Worm (Caenorhabditis elegans) whole organism, L4 larva: ENCODE data around the gene scb-1.

Experiments
- D1046.2 ChIP-seq: fragments of 200-800 bp; sonication (Bioruptor generic); IDR thresholded peaks from 2 replicates; pipeline ENCODE4 v1.3.6; 2022; ENCODE audit warnings: missing genetic modification characterization, missing compliant biosample characterization
- F26F4.8 ChIP-seq: fragments of 200-800 bp; sonication (Bioruptor generic); conservative IDR thresholded peaks from 2 replicates; pipeline ENCODE4 v1.3.6; 2022; ENCODE audit warnings: missing genetic modification characterization, missing compliant biosample characterization
- F37D6.2 ChIP-seq: sonication (generic microtip); optimal IDR thresholded peaks from 2 replicates; lab custom pipeline; 2016; ENCODE audit warnings: mild to moderate bottlenecking, missing genetic modification characterization, missing compliant biosample characterization
- Y48G9A.11 ChIP-seq: fragments of 200-800 bp; sonication (Bioruptor generic); IDR thresholded peaks from 2 replicates; pipeline ENCODE4 v1.3.6; 2022; ENCODE audit warnings: missing genetic modification reagents, missing genetic modification characterization, missing compliant biosample characterization
- Y5F2A.4 ChIP-seq: fragments of 200-800 bp; sonication (Bioruptor generic); optimal IDR thresholded peaks from 2 replicates; lab custom pipeline; 2018; ENCODE audit warnings: mild to moderate bottlenecking, missing genetic modification characterization, missing compliant biosample characterization
- ZK546.5 ChIP-seq, 2 experiments: sonication (generic microtip); optimal IDR thresholded peaks; 2 replicates each; lab custom pipeline; 2017; ENCODE audit warnings: missing biosample characterization in 2 of 2, missing genetic modification characterization in 2 of 2
- ama-1 ChIP-seq: fragments of 150-350 bp; optimal IDR thresholded peaks from 2 replicates; lab custom pipeline; 2014; ENCODE audit warnings: inconsistent platforms, mixed read lengths
- arid-1 ChIP-seq: fragments of 200-800 bp; sonication (Bioruptor generic); conservative IDR thresholded peaks from 2 replicates; pipeline ENCODE4 v1.3.6; 2022; ENCODE audit warnings: missing genetic modification reagents, missing genetic modification characterization, missing compliant biosample characterization
- ceh-20 ChIP-seq: fragments of 200-800 bp; sonication (Bioruptor generic); IDR thresholded peaks from 2 replicates; pipeline ENCODE4 v1.3.6; 2022; ENCODE audit warnings: missing genetic modification reagents, missing genetic modification characterization, missing compliant biosample characterization
- daf-16 ChIP-seq, 3 experiments: sonication (generic microtip); optimal IDR thresholded peaks; 2 replicates each; lab custom pipeline; 2016 to 2017; ENCODE audit warnings: missing genetic modification characterization in 3 of 3, missing genetic modification reagents in 3 of 3, mild to moderate bottlenecking in 2 of 3, missing compliant biosample characterization in 2 of 3, missing biosample characterization in 1 of 3, moderate library complexity in 1 of 3
- dmd-6 ChIP-seq: fragments of 200-800 bp; sonication (Bioruptor generic); IDR thresholded peaks from 2 replicates; pipeline ENCODE4 v1.3.6; 2022; ENCODE audit warnings: missing genetic modification reagents, missing genetic modification characterization, missing compliant biosample characterization
- dmd-9 ChIP-seq: fragments of 200-800 bp; sonication (Bioruptor generic); IDR thresholded peaks from 2 replicates; pipeline ENCODE4 v1.3.6; 2022; ENCODE audit warnings: missing genetic modification reagents, missing genetic modification characterization, missing compliant biosample characterization
- dve-1 ChIP-seq: sonication (generic microtip); optimal IDR thresholded peaks from 2 replicates; lab custom pipeline; 2017; ENCODE audit warnings: antibody characterized with exemption, mild to moderate bottlenecking, missing genetic modification characterization, missing compliant biosample characterization; ENCODE audit not compliant: insufficient read depth
- fos-1 ChIP-seq: fragments of 150-350 bp; optimal IDR thresholded peaks from 2 replicates; lab custom pipeline; 2014; ENCODE audit warnings: missing biosample characterization, missing genetic modification characterization
- hif-1 ChIP-seq, 2 experiments: sonication (generic microtip); optimal IDR thresholded peaks; 2 replicates each; lab custom pipeline; 2016 to 2017; ENCODE audit warnings: missing compliant biosample characterization in 2 of 2, missing genetic modification characterization in 2 of 2, missing genetic modification reagents in 2 of 2, missing genotype in 2 of 2, mild to moderate bottlenecking in 1 of 2
- hlh-11 ChIP-seq: fragments of 200-800 bp; sonication (Bioruptor generic); optimal IDR thresholded peaks from 2 replicates; lab custom pipeline; 2018; ENCODE audit warnings: mild to moderate bottlenecking, missing genetic modification characterization, missing compliant biosample characterization
- hlh-30 ChIP-seq: sonication (generic microtip); optimal IDR thresholded peaks from 2 replicates; lab custom pipeline; 2017; ENCODE audit warnings: antibody characterized with exemption, mild to moderate bottlenecking, missing genetic modification characterization, missing compliant biosample characterization; ENCODE audit not compliant: insufficient read depth
- jun-1 ChIP-seq: fragments of 150-350 bp; optimal IDR thresholded peaks from 2 replicates; lab custom pipeline; 2014; ENCODE audit warnings: missing biosample characterization, missing genetic modification reagents, missing genetic modification characterization
- lsy-2 ChIP-seq, 2 experiments: fragments of 150-350 bp in 1 of 2; sonication (generic microtip) in 1 of 2; optimal IDR thresholded peaks; 2 replicates each; lab custom pipeline; 2014 to 2017; ENCODE audit warnings: missing biosample characterization in 2 of 2, missing genetic modification characterization in 2 of 2
- madf-5 ChIP-seq, 2 experiments: fragments of 200-800 bp; sonication (Bioruptor generic); IDR thresholded peaks; 2 replicates each; pipeline ENCODE4 v1.3.6; 2022; ENCODE audit warnings: missing compliant biosample characterization in 2 of 2, missing genetic modification characterization in 2 of 2
- mep-1 ChIP-seq: fragments of 150-350 bp; sonication (generic microtip); optimal IDR thresholded peaks from 3 replicates; lab custom pipeline; 2014; ENCODE audit warnings: missing biosample characterization, missing genetic modification characterization
- mes-2 ChIP-seq: sonication (generic microtip); optimal IDR thresholded peaks from 2 replicates; lab custom pipeline; 2016; ENCODE audit warnings: missing genotype, mild to moderate bottlenecking, missing genetic modification characterization, missing compliant biosample characterization; ENCODE audit not compliant: poor library complexity, severe bottlenecking
- nhr-102 ChIP-seq: sonication (generic microtip); optimal IDR thresholded peaks from 2 replicates; lab custom pipeline; 2016; ENCODE audit warnings: mild to moderate bottlenecking, missing genetic modification characterization, moderate library complexity, missing compliant biosample characterization
- nhr-11 ChIP-seq: fragments of 150-350 bp; optimal IDR thresholded peaks from 2 replicates; lab custom pipeline; 2014; ENCODE audit warnings: missing biosample characterization, missing genetic modification characterization
- nhr-111 ChIP-seq: fragments of 200-800 bp; sonication (Bioruptor generic); optimal IDR thresholded peaks from 2 replicates; lab custom pipeline; 2018; ENCODE audit warnings: mild to moderate bottlenecking, missing genetic modification characterization, missing compliant biosample characterization
- nhr-28 ChIP-seq: fragments of 150-350 bp; optimal IDR thresholded peaks from 2 replicates; lab custom pipeline; 2014; ENCODE audit warnings: missing biosample characterization, missing genetic modification characterization
- nhr-42 ChIP-seq: fragments of 200-800 bp; sonication (Bioruptor generic); IDR thresholded peaks from 2 replicates; pipeline ENCODE4 v1.3.6; 2022; ENCODE audit warnings: missing genetic modification characterization, missing compliant biosample characterization
- nhr-77 ChIP-seq: fragments of 150-350 bp; optimal IDR thresholded peaks from 2 replicates; lab custom pipeline; 2014; ENCODE audit warnings: missing biosample characterization, missing genetic modification characterization
- pha-4 ChIP-seq, 2 experiments: fragments of 150-350 bp in 1 of 2; fragments of 200-800 bp in 1 of 2; sonication (Bioruptor generic) in 1 of 2; IDR thresholded peaks in 1 of 2; optimal IDR thresholded peaks in 1 of 2; 2 replicates each; pipeline versions ENCODE4 v1.3.6 to Lab custom; 2014 to 2022; ENCODE audit warnings: missing genetic modification characterization in 2 of 2, missing genetic modification reagents in 2 of 2, missing biosample characterization in 1 of 2, missing compliant biosample characterization in 1 of 2
- pqm-1 ChIP-seq: sonication (generic microtip); optimal IDR thresholded peaks from 2 replicates; lab custom pipeline; 2017; ENCODE audit warnings: missing biosample characterization, missing genetic modification characterization
- rbr-2 ChIP-seq: sonication (generic microtip); optimal IDR thresholded peaks from 2 replicates; lab custom pipeline; 2016; ENCODE audit warnings: missing genotype, missing genetic modification characterization, missing compliant biosample characterization
- sdz-12 ChIP-seq: fragments of 200-800 bp; sonication (Bioruptor generic); optimal IDR thresholded peaks from 2 replicates; lab custom pipeline; 2018; ENCODE audit warnings: mild to moderate bottlenecking, missing genetic modification characterization, missing compliant biosample characterization
- set-16 ChIP-seq: fragments of 200-800 bp; sonication (Bioruptor generic); IDR thresholded peaks from 2 replicates; pipeline ENCODE4 v1.3.6; 2022; ENCODE audit warnings: missing genetic modification reagents, missing genetic modification characterization, missing compliant biosample characterization
- skn-1 ChIP-seq: fragments of 150-350 bp; optimal IDR thresholded peaks from 2 replicates; lab custom pipeline; 2014; ENCODE audit warnings: missing biosample characterization, missing genetic modification characterization
- unc-39 ChIP-seq: sonication (generic microtip); optimal IDR thresholded peaks from 2 replicates; lab custom pipeline; 2017; ENCODE audit warnings: missing biosample characterization, missing genetic modification characterization
- unc-62 ChIP-seq, 3 experiments: fragments of 150-350 bp in 1 of 3; sonication (generic microtip); optimal IDR thresholded peaks in 2 of 3; peaks in 1 of 3; 1 replicate in 1 of 3; 2 replicates in 2 of 3; lab custom pipeline; 2014 to 2017; ENCODE audit warnings: missing biosample characterization in 3 of 3, missing genetic modification characterization in 3 of 3, missing genetic modification reagents in 3 of 3, missing genotype in 1 of 3
- vab-7 ChIP-seq: fragments of 200-800 bp; sonication (Bioruptor generic); IDR thresholded peaks from 2 replicates; pipeline ENCODE4 v1.3.6; 2022; ENCODE audit warnings: missing genetic modification reagents, missing genetic modification characterization, missing compliant biosample characterization
- zfp-2 ChIP-seq: sonication (generic microtip); optimal IDR thresholded peaks from 2 replicates; lab custom pipeline; 2016; ENCODE audit warnings: mild to moderate bottlenecking, missing genetic modification characterization, missing compliant biosample characterization

The scb-1 gene

ce11 chrV:11074448-11074847 lies 45.1 kb downstream of the scb-1 start, which contains the start of gene act-3 (continued):
- TF ChIP-seq set-16 (GFP tag; lab: Robert Waterston, UW): peak; percentile 45
- TF ChIP-seq sdz-12 (GFP tag; lab: Kevin White, UChicago): no peak
- no peak for TF ChIP-seq ZK546.5 (tag; optimal IDR thresholded peaks at IDR 0.05; lab: Kevin White, UChicago)
- TF ChIP-seq nhr-102 (tag; lab: Kevin White, UChicago): no peak
- TF ChIP-seq nhr-11 (tag; lab: Kevin White, UChicago): peak; percentile 46
- no peak for TF ChIP-seq Y48G9A.11 (GFP tag; lab: Robert Waterston, UW)
- TF ChIP-seq nhr-77 (tag; lab: Kevin White, UChicago): no peak
- no peak for TF ChIP-seq Y5F2A.4
- TF ChIP-seq fos-1 (tag; lab: Kevin White, UChicago): no peak
- no peak for TF ChIP-seq F26F4.8 (GFP tag; lab: Robert Waterston, UW)
- TF ChIP-seq hlh-11 (tag; lab: Kevin White, UChicago): peak; percentile 40

- no peak for TF ChIP-seq ama-1 (lab: Kevin White, UChicago)
- no peak for TF ChIP-seq pha-4 (GFP tag; IDR thresholded peaks at IDR 0.05; lab: Robert Waterston, UW)
- TF ChIP-seq pha-4 (tag; optimal IDR thresholded peaks at IDR 0.05; lab: Kevin White, UChicago): no peak
- TF ChIP-seq unc-39 (tag; lab: Kevin White, UChicago): no peak
- TF ChIP-seq ceh-20 (GFP tag; lab: Robert Waterston, UW): no peak
- no peak for TF ChIP-seq rbr-2 (tag; lab: Kevin White, UChicago)
- TF ChIP-seq vab-7 (GFP tag; lab: Robert Waterston, UW): no peak
- TF ChIP-seq daf-16 (GFP tag; optimal IDR thresholded peaks at IDR 0.05; lab: Kevin White, UChicago): no peak
- TF ChIP-seq daf-16 (tag; optimal IDR thresholded peaks at IDR 0.05; lab: Kevin White, UChicago): no peak
- TF ChIP-seq skn-1 (tag; lab: Kevin White, UChicago): no peak
- no peak for TF ChIP-seq nhr-28
- TF ChIP-seq arid-1 (GFP tag; lab: Robert Waterston, UW): no peak
- TF ChIP-seq D1046.2 (GFP tag; lab: Robert Waterston, UW): no peak
- no peak for TF ChIP-seq nhr-111 (GFP tag; lab: Kevin White, UChicago)
- no peak for TF ChIP-seq zfp-2 (tag; lab: Kevin White, UChicago)
- TF ChIP-seq dmd-9 (GFP tag; lab: Robert Waterston, UW): no peak
- no peak for TF ChIP-seq Y5F2A.4
- TF ChIP-seq hif-1 (tag; optimal IDR thresholded peaks at IDR 0.05; lab: Kevin White, UChicago): no peak
These were observed 46.2 kb downstream of the scb-1 start for ce11 chrV:11073354-11073753.

- TF ChIP-seq fos-1 (tag; lab: Kevin White, UChicago) (peak; percentile 22), mep-1 (tag; lab: Kevin White, UChicago) (no peak)
These were observed 48.1 kb downstream of the scb-1 start for ce11 chrV:11071453-11071852.

- TF ChIP-seq pqm-1 (tag; lab: Kevin White, UChicago) (peak; percentile 69), nhr-42 (GFP tag; lab: Robert Waterston, UW) (no peak), unc-62 (GFP tag; optimal IDR thresholded peaks at IDR 0.05 in 1 of 2; lab: Kevin White, UChicago) (peak in 1 of 2 experiments; percentile 15), unc-62 (tag; optimal IDR thresholded peaks at IDR 0.05; lab: Kevin White, UChicago) (no peak), nhr-102 (tag; lab: Kevin White, UChicago) (no peak), hlh-30 (tag; lab: Kevin White, UChicago) (peak; percentile 40), lsy-2 (tag; optimal IDR thresholded peaks at IDR 0.05; lab: Kevin White, UChicago) (peak in 1 of 2 experiments; percentile 27), Y5F2A.4 (no peak), nhr-77 (tag; lab: Kevin White, UChicago) (peak; percentile 85), hlh-11 (tag; lab: Kevin White, UChicago) (peak; percentile 60), mes-2 (no peak), dmd-6 (GFP tag; lab: Robert Waterston, UW) (peak; percentile 71), nhr-28 (peak; percentile 89), jun-1 (no peak), F37D6.2 (tag; lab: Kevin White, UChicago) (no peak), unc-39 (tag; lab: Kevin White, UChicago) (no peak), daf-16 (GFP tag; optimal IDR thresholded peaks at IDR 0.05; lab: Kevin White, UChicago) (no peak), daf-16 (tag; optimal IDR thresholded peaks at IDR 0.05; lab: Kevin White, UChicago) (peak; percentile 99), dve-1 (peak; percentile 68), madf-5 (GFP tag; IDR thresholded peaks at IDR 0.05; lab: Robert Waterston, UW) (no peak)
These were observed 49.1 kb downstream of the scb-1 start for ce11 chrV:11070388-11070787.
